Worm (Caenorhabditis elegans): ENCODE results near the gene gcc-1.

DNA sequence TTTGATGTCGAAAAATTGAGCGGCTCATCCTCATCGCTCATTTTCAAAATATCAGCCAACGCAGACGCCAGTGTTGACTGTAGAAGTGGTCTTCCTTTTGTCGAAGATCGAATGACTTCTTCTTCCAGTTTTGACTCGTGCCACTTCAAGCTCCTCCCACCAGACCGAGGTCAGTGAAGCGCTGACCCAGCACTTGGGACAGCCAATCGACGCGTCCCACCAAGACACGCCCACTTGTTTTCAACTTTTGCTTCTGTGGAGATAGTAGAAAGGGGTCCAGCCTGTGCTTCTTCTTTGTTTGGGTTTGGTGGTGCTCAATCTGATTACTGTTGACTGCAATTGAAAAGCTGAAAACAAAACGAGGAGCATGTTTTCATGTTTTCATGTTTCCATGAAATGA is 39.5 kb downstream of the gcc-1 start, which contains the start of gene fax-1:
- TF ChIP-seq egl-5 (tag; optimal IDR thresholded peaks at IDR 0.05) (no peak), fkh-10 (GFP tag; optimal IDR thresholded peaks at IDR 0.05) (no peak), pqm-1 (tag; optimal IDR thresholded peaks at IDR 0.05) (no peak), ama-1 (optimal IDR thresholded peaks at IDR 0.05) (no peak)

All from whole organism, L3 larva.